Fruit fly (Drosophila melanogaster) whole organism, embryonic: Measurements from ENCODE around the gene Mccc1.
A peak's percentile ranks its signal among the peaks of the same experiment; 100 is the strongest.

Experiments
- B-H1 ChIP-seq: fragments of 200-800 bp; sonication (Bioruptor generic); IDR thresholded peaks from 3 replicates; pipeline ENCODE4 v1.3.6; 2022; ENCODE audit warnings: missing biosample characterization, missing genetic modification characterization
- Bteb2 ChIP-seq: fragments of 200-800 bp; sonication (Bioruptor generic); optimal IDR thresholded peaks from 2 replicates; lab custom pipeline; 2016; ENCODE audit warnings: missing biosample characterization, missing genetic modification characterization
- CG10321 ChIP-seq: fragments of 200-800 bp; sonication (Bioruptor generic); IDR thresholded peaks from 2 replicates; pipeline ENCODE4 v1.3.6; 2022; ENCODE audit warnings: missing biosample characterization, missing genetic modification characterization
- CG10959 ChIP-seq: fragments of 200-800 bp; sonication (Bioruptor generic); IDR thresholded peaks from 2 replicates; pipeline ENCODE4 v1.3.6; 2022; ENCODE audit warnings: missing biosample characterization, missing genetic modification characterization
- CG11456 ChIP-seq: fragments of 200-800 bp; sonication (Bioruptor generic); IDR thresholded peaks from 3 replicates; pipeline ENCODE4 v1.3.6; 2022; ENCODE audit warnings: missing biosample characterization, missing genetic modification characterization
- CG11723 ChIP-seq: fragments of 200-800 bp; sonication (Bioruptor generic); optimal IDR thresholded peaks from 2 replicates; lab custom pipeline; 2017; ENCODE audit warnings: missing biosample characterization, mild to moderate bottlenecking, missing genetic modification characterization
- CG12219 ChIP-seq: fragments of 200-800 bp; sonication (Bioruptor generic); optimal IDR thresholded peaks from 3 replicates; lab custom pipeline; 2018; ENCODE audit warnings: missing biosample characterization, mild to moderate bottlenecking, missing genetic modification characterization
- CG14860 ChIP-seq: fragments of 200-800 bp; sonication (Bioruptor generic); IDR thresholded peaks from 3 replicates; pipeline ENCODE4 v1.3.6; 2022; ENCODE audit warnings: missing biosample characterization, missing genetic modification characterization; ENCODE audit not compliant: partially characterized antibody
- CG1603 ChIP-seq: fragments of 200-800 bp; sonication (Bioruptor generic); optimal IDR thresholded peaks from 2 replicates; lab custom pipeline; 2019; ENCODE audit warnings: missing biosample characterization, mild to moderate bottlenecking, missing genetic modification characterization, moderate library complexity
- CG16779 ChIP-seq: fragments of 200-800 bp; sonication (Bioruptor generic); IDR thresholded peaks from 2 replicates; pipeline ENCODE4 v1.3.6; 2022; ENCODE audit warnings: missing biosample characterization, missing genetic modification characterization
- CG17612 ChIP-seq: fragments of 200-800 bp; sonication (Bioruptor generic); IDR thresholded peaks from 2 replicates; pipeline ENCODE4 v1.3.6; 2022; ENCODE audit warnings: missing biosample characterization, missing genetic modification characterization
- CG1832 ChIP-seq: fragments of 200-800 bp; sonication (Bioruptor generic); optimal IDR thresholded peaks from 2 replicates; lab custom pipeline; 2017; ENCODE audit warnings: missing biosample characterization, mild to moderate bottlenecking, missing genetic modification characterization, inconsistent platforms
- CG2116 ChIP-seq: fragments of 200-800 bp; sonication (Bioruptor generic); optimal IDR thresholded peaks from 3 replicates; lab custom pipeline; 2018; ENCODE audit warnings: missing biosample characterization, mild to moderate bottlenecking, missing genetic modification characterization
- CG34224 ChIP-seq: fragments of 200-800 bp; sonication (Bioruptor generic); IDR thresholded peaks from 3 replicates; pipeline ENCODE4 v1.3.6; 2022; ENCODE audit warnings: missing biosample characterization, missing genetic modification characterization; ENCODE audit not compliant: partially characterized antibody
- CG6765 ChIP-seq: fragments of 200-800 bp; sonication (Bioruptor generic); optimal IDR thresholded peaks from 3 replicates; lab custom pipeline; 2017; ENCODE audit warnings: missing biosample characterization, mild to moderate bottlenecking, missing genetic modification characterization
- CG7271 ChIP-seq: fragments of 200-800 bp; sonication (Bioruptor generic); optimal IDR thresholded peaks from 2 replicates; lab custom pipeline; 2018; ENCODE audit warnings: missing biosample characterization, mild to moderate bottlenecking, missing genetic modification characterization, moderate library complexity
- CG7357 ChIP-seq: fragments of 200-800 bp; sonication (Bioruptor generic); IDR thresholded peaks from 3 replicates; pipeline ENCODE4 v1.3.6; 2022; ENCODE audit warnings: missing biosample characterization, missing genetic modification characterization
- CG7786 ChIP-seq: fragments of 200-800 bp; sonication (Bioruptor generic); optimal IDR thresholded peaks from 2 replicates; lab custom pipeline; 2016; ENCODE audit warnings: missing biosample characterization, missing genetic modification characterization
- CG7928 ChIP-seq: fragments of 200-800 bp; sonication (Bioruptor generic); optimal IDR thresholded peaks from 2 replicates; lab custom pipeline; 2017; ENCODE audit warnings: missing biosample characterization, mild to moderate bottlenecking, missing genetic modification characterization
- Deaf1 ChIP-seq: fragments of 200-800 bp; optimal IDR thresholded peaks from 3 replicates; lab custom pipeline; 2019; ENCODE audit warnings: missing biosample characterization, mild to moderate bottlenecking, missing genetic modification characterization, moderate library complexity
- E2f2 ChIP-seq: fragments of 200-800 bp; sonication (Bioruptor generic); IDR thresholded peaks from 2 replicates; pipeline ENCODE4 v1.3.6; 2022; ENCODE audit warnings: missing biosample characterization, missing genetic modification characterization
- Elba2 ChIP-seq: fragments of 200-800 bp; sonication (Bioruptor generic); optimal IDR thresholded peaks from 3 replicates; lab custom pipeline; 2016; ENCODE audit warnings: missing biosample characterization, missing genetic modification characterization
- Fer2 ChIP-seq: fragments of 200-800 bp; sonication (Bioruptor generic); optimal IDR thresholded peaks from 2 replicates; lab custom pipeline; 2018; ENCODE audit warnings: missing biosample characterization, mild to moderate bottlenecking, missing genetic modification characterization, moderate library complexity
- GATAe ChIP-seq: fragments of 200-800 bp; sonication (Bioruptor generic); conservative IDR thresholded peaks from 2 replicates; pipeline ENCODE4 v1.3.6; 2022; ENCODE audit warnings: missing biosample characterization, missing genetic modification characterization
- Gug ChIP-seq: fragments of 200-800 bp; sonication (Bioruptor generic); IDR thresholded peaks from 4 replicates; pipeline ENCODE4 v1.3.6; 2022; ENCODE audit warnings: missing biosample characterization, missing genetic modification characterization
- H15 ChIP-seq: fragments of 200-800 bp; sonication (Bioruptor generic); IDR thresholded peaks from 3 replicates; pipeline ENCODE4 v1.3.6; 2022; ENCODE audit warnings: missing biosample characterization, missing genetic modification characterization
- HLH54F ChIP-seq: fragments of 200-800 bp; sonication (Bioruptor generic); optimal IDR thresholded peaks from 3 replicates; lab custom pipeline; 2016; ENCODE audit warnings: missing biosample characterization, missing genetic modification characterization
- Hmr ChIP-seq: fragments of 200-800 bp; sonication (Bioruptor generic); optimal IDR thresholded peaks from 3 replicates; lab custom pipeline; 2017; ENCODE audit warnings: mild to moderate bottlenecking, missing biosample characterization, missing genetic modification reagents, missing genetic modification characterization
- Hsf ChIP-seq: fragments of 200-800 bp; sonication (Bioruptor generic); optimal IDR thresholded peaks from 3 replicates; lab custom pipeline; 2016; ENCODE audit warnings: missing biosample characterization, missing genetic modification characterization
- MESR4 ChIP-seq: fragments of 200-800 bp; sonication (Bioruptor generic); optimal IDR thresholded peaks from 2 replicates; lab custom pipeline; 2018; ENCODE audit warnings: missing biosample characterization, mild to moderate bottlenecking, missing genetic modification characterization, moderate library complexity
- Myb ChIP-seq: fragments of 200-800 bp; sonication (Bioruptor generic); optimal IDR thresholded peaks from 2 replicates; lab custom pipeline; 2016; ENCODE audit warnings: missing biosample characterization, missing genetic modification characterization
- Scr ChIP-seq: fragments of 200-800 bp; sonication (Bioruptor generic); IDR thresholded peaks from 2 replicates; pipeline ENCODE4 v1.3.6; 2022; ENCODE audit warnings: missing biosample characterization, missing genetic modification characterization; ENCODE audit not compliant: partially characterized antibody
- Sin3A ChIP-seq: fragments of >200 bp; optimal IDR thresholded peaks from 2 replicates; lab custom pipeline; 2018
- ap ChIP-seq: fragments of 200-800 bp; sonication (Bioruptor generic); IDR thresholded peaks from 2 replicates; pipeline ENCODE4 v1.3.6; 2022; ENCODE audit warnings: missing biosample characterization, missing genetic modification characterization
- bbx ChIP-seq: fragments of 200-800 bp; sonication (Bioruptor generic); IDR thresholded peaks from 2 replicates; pipeline ENCODE4 v1.3.6; 2022; ENCODE audit warnings: missing biosample characterization, missing genetic modification characterization; ENCODE audit not compliant: partially characterized antibody
- bowl ChIP-seq: fragments of 200-800 bp; sonication (Bioruptor generic); IDR thresholded peaks from 2 replicates; pipeline ENCODE4 v1.3.6; 2022; ENCODE audit warnings: missing biosample characterization, missing genetic modification characterization
- cas ChIP-seq: fragments of 200-800 bp; sonication (Bioruptor generic); IDR thresholded peaks from 2 replicates; pipeline ENCODE4 v1.3.6; 2022; ENCODE audit warnings: missing biosample characterization, missing genetic modification characterization
- dpn ChIP-seq, 2 experiments: fragments of 200-800 bp; sonication (Bioruptor generic); optimal IDR thresholded peaks; 3 replicates each; lab custom pipeline; 2016; ENCODE audit warnings: missing biosample characterization in 2 of 2, missing genetic modification characterization in 2 of 2
- eve ChIP-seq, 2 experiments: fragments of >200 bp; optimal IDR thresholded peaks; 2 replicates each; lab custom pipeline; 2017; ENCODE audit warnings: missing biosample characterization in 2 of 2, missing genetic modification characterization in 2 of 2
- ewg ChIP-seq: fragments of 200-800 bp; sonication (Bioruptor generic); optimal IDR thresholded peaks from 3 replicates; lab custom pipeline; 2017; ENCODE audit warnings: mild to moderate bottlenecking, missing biosample characterization, missing genetic modification reagents, missing genetic modification characterization
- fd102C ChIP-seq: fragments of 200-800 bp; sonication (Bioruptor generic); optimal IDR thresholded peaks from 2 replicates; lab custom pipeline; 2018; ENCODE audit warnings: missing biosample characterization, mild to moderate bottlenecking, missing genetic modification characterization, moderate library complexity
- fru ChIP-seq: fragments of >200 bp; optimal IDR thresholded peaks from 2 replicates; lab custom pipeline; 2017
- ham ChIP-seq: fragments of 200-800 bp; sonication (Bioruptor generic); IDR thresholded peaks from 2 replicates; pipeline ENCODE4 v1.3.6; 2022; ENCODE audit warnings: missing biosample characterization, missing genetic modification characterization
- jumu ChIP-seq: fragments of 200-800 bp; sonication (Bioruptor generic); optimal IDR thresholded peaks from 3 replicates; lab custom pipeline; 2016; ENCODE audit warnings: missing biosample characterization, missing genetic modification characterization
- ken ChIP-seq: fragments of 200-800 bp; sonication (Bioruptor generic); IDR thresholded peaks from 3 replicates; pipeline ENCODE4 v1.3.6; 2022; ENCODE audit warnings: missing biosample characterization, missing genetic modification characterization
- lbe ChIP-seq: fragments of 200-800 bp; sonication (Bioruptor generic); optimal IDR thresholded peaks from 2 replicates; lab custom pipeline; 2016; ENCODE audit warnings: missing biosample characterization, mild to moderate bottlenecking, missing genetic modification characterization
- luna ChIP-seq: fragments of 200-800 bp; sonication (Bioruptor generic); optimal IDR thresholded peaks from 2 replicates; lab custom pipeline; 2016; ENCODE audit warnings: missing biosample characterization, missing genetic modification characterization
- mirr ChIP-seq: fragments of 200-800 bp; sonication (Bioruptor generic); optimal IDR thresholded peaks from 3 replicates; lab custom pipeline; 2018; ENCODE audit warnings: missing biosample characterization, mild to moderate bottlenecking, missing genetic modification characterization
- salm ChIP-seq: fragments of 200-800 bp; sonication (Bioruptor generic); optimal IDR thresholded peaks from 2 replicates; lab custom pipeline; 2018; ENCODE audit warnings: missing biosample characterization, mild to moderate bottlenecking, missing genetic modification characterization
- unc-4 ChIP-seq: fragments of 200-800 bp; sonication (Bioruptor generic); IDR thresholded peaks from 2 replicates; pipeline ENCODE4 v1.3.6; 2022; ENCODE audit warnings: missing biosample characterization, missing genetic modification characterization; ENCODE audit not compliant: partially characterized antibody
- wek ChIP-seq: fragments of 200-800 bp; sonication (Bioruptor generic); optimal IDR thresholded peaks from 3 replicates; lab custom pipeline; 2018; ENCODE audit warnings: missing biosample characterization, mild to moderate bottlenecking, missing genetic modification characterization, moderate library complexity
- z ChIP-seq: fragments of 200-800 bp; sonication (Bioruptor generic); IDR thresholded peaks from 3 replicates; pipeline ENCODE4 v1.3.6; 2022; ENCODE audit warnings: missing biosample characterization, missing genetic modification characterization

Gene Mccc1

DNA sequence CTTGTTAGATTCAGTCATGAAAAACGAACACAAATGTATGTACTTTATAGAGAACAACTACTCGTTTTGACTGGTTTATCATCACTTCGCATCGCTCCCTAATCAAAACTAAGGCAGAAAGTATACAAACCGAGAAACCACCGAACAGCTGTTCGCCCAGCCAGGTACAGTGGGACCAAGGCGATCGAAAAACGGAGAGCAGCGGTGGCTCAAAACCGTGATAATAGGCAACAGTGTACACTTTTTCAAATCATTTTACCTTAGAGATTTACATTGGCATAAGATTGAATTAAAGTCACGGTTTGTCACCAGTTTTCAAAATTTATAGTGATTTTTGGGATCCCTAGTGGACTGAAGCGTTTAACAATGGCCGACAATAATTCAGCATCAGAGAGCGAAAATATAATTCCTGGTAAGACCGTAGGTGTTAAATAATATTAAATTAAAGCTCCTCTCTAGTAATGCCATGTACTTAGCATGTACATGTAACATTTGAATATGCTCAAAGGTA lies 11.6 kb upstream of the Mccc1 start, which contains the start of the genes CG42233 and CG1971 (continued):
- TF ChIP-seq CG12219 (peak; percentile 2), wek (GFP tag; lab: Kevin White, UChicago) (no peak), CG1603 (tag; lab: Kevin White, UChicago) (peak; percentile 52), ap (GFP tag; lab: Robert Waterston, UW) (no peak), mirr (GFP tag; lab: Kevin White, UChicago) (no peak), salm (tag; lab: Kevin White, UChicago) (no peak), bbx (peak; percentile 30; the same call in 1 of the 2 replicates), Myb (no peak), unc-4 (GFP tag; lab: Robert Waterston, UW) (no peak), CG17612 (GFP tag; lab: Robert Waterston, UW) (no peak), Hmr (GFP tag; lab: Kevin White, UChicago) (no peak), Sin3A (lab: Kevin White, UChicago) (no peak), jumu (GFP tag; lab: Kevin White, UChicago) (no peak), cas (GFP tag; lab: Robert Waterston, UW) (no peak), MESR4 (GFP tag; lab: Kevin White, UChicago) (peak; percentile 19), CG10321 (GFP tag; lab: Robert Waterston, UW) (no peak), Scr (GFP tag; lab: Robert Waterston, UW) (0 out of 2 replicates have a peak, but pooled peaks have one; percentile 11), GATAe (GFP tag; lab: Robert Waterston, UW) (no peak), CG10959 (GFP tag; lab: Robert Waterston, UW) (no peak), B-H1 (GFP tag; lab: Robert Waterston, UW) (no peak), fd102C (GFP tag; lab: Kevin White, UChicago) (no peak), H15 (GFP tag; lab: Robert Waterston, UW) (0 out of 3 replicates have a peak, but pooled peaks have one; percentile 22), Fer2 (tag; lab: Kevin White, UChicago) (no peak), HLH54F (GFP tag; lab: Kevin White, UChicago) (peak; percentile 19), bowl (GFP tag; lab: Robert Waterston, UW) (no peak), CG11723 (GFP tag; lab: Kevin White, UChicago) (no peak), CG1832 (GFP tag; lab: Kevin White, UChicago) (no peak), eve (GFP tag; optimal IDR thresholded peaks at IDR 0.05; lab: Kevin White, UChicago) (no peak), ham (GFP tag; lab: Robert Waterston, UW) (no peak), Elba2 (GFP tag; lab: Kevin White, UChicago) (no peak), CG7357 (GFP tag; lab: Robert Waterston, UW) (no peak), ewg (GFP tag; lab: Kevin White, UChicago) (no peak), lbe (no peak), CG7786 (GFP tag; lab: Kevin White, UChicago) (peak; percentile 29), luna (GFP tag; lab: Kevin White, UChicago) (no peak), CG6765 (GFP tag; lab: Kevin White, UChicago) (no peak), Deaf1 (tag; lab: Kevin White, UChicago) (no peak), CG11456 (no peak), CG2116 (GFP tag; lab: Kevin White, UChicago) (no peak), CG7271 (tag; lab: Kevin White, UChicago) (no peak), Gug (peak; percentile 68), fru (lab: Kevin White, UChicago) (no peak), CG16779 (no peak), CG14860 (GFP tag; lab: Robert Waterston, UW) (no peak), E2f2 (GFP tag; lab: Robert Waterston, UW) (no peak), CG34224 (GFP tag; lab: Robert Waterston, UW) (no peak), z (GFP tag; lab: Robert Waterston, UW) (no peak), Bteb2 (GFP tag; lab: Kevin White, UChicago) (no peak), Hsf (GFP tag; lab: Kevin White, UChicago) (peak; percentile 46), ken (GFP tag; lab: Robert Waterston, UW) (no peak), CG7928 (GFP tag; lab: Kevin White, UChicago) (no peak), dpn (GFP tag; optimal IDR thresholded peaks at IDR 0.05; lab: Kevin White, UChicago) (no peak)
